Worm (Caenorhabditis elegans) whole organism, L4/young adult: ENCODE measurements around the gene srw-141.

Experiments
- W03F9.2 ChIP-seq: fragments of 150-350 bp; optimal IDR thresholded peaks from 2 replicates; lab custom pipeline; 2014; ENCODE audit warnings: missing biosample characterization, missing genetic modification characterization
- dao-5 ChIP-seq: sonication (generic microtip); optimal IDR thresholded peaks from 2 replicates; lab custom pipeline; 2016; ENCODE audit warnings: missing genotype, missing genetic modification characterization, moderate library complexity, missing compliant biosample characterization

DNA sequence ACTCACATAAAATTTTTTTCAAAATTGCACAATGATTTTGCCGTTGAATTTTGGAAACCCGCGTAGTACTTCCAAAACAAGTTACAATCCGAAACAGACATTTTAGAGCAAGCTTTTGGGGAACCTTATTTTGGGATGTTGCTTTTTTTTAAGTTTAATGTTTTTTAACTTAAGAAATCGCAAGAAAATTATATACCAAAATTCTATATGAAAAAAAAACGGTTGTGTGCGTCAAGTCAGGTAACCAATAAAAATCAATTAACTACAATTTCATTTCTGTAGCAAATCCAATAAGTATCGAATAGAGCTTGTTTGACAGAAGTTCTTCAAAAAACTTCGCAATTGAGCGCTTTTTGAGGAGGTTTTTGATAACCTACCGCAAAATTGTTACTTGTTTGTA lies 45.0 kb upstream of the srw-141 start, which contains the start of gene srw-117:
- TF ChIP-seq dao-5 (tag; lab: Kevin White, UChicago) (no peak), W03F9.2 (no peak)
